Worm (Caenorhabditis elegans): Measurements from ENCODE around the gene cwf-19L1.

The cwf-19L1 gene

DNA sequence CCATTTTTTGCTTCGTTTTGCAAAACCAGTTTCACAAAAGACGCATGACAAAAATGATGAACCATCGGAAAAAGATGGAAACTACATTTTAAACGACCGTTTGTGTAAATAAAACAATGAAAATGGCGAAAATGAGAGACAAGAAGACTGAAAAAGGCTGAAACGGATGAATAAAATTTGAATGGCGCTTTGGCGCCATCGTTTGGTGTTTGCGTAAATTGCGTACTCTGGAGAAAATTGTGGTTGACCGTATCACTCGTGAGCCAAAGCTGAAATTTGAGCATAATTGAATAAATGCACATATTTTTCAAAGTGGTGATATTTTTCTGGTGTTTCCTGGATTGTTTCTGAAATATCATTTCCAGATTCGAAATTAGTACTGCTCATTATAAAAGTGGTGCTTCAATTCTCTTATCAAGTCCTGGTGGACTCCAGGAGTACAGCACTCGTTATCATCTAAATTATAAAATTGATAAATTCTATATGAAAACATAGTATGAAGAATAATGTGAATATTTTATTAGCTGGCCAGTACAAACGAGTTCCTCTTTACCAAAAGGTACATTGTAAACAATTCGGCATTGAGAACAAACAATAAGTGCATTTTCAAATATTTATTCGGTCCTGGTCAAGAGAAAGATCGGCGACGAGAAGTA, 6.3 kb upstream of the cwf-19L1 start:
- TF ChIP-seq lsy-2 (tag; optimal IDR thresholded peaks at IDR 0.05) = no peak
- no peak for TF ChIP-seq snpc-4 (tag; optimal IDR thresholded peaks at IDR 0.05)
- TF ChIP-seq unc-120 (tag; optimal IDR thresholded peaks at IDR 0.05; ENCODE audit: poor library complexity, severe bottlenecking) = no peak
- peak; percentile 23 for TF ChIP-seq pha-4 (tag; optimal IDR thresholded peaks at IDR 0.05)
- no peak for TF ChIP-seq tbx-8 (GFP tag; optimal IDR thresholded peaks at IDR 0.05)
- no peak for TF ChIP-seq drap-1 (GFP tag; optimal IDR thresholded peaks at IDR 0.05)
- TF ChIP-seq nhr-28 (tag; optimal IDR thresholded peaks at IDR 0.05) = no peak

DNA sequence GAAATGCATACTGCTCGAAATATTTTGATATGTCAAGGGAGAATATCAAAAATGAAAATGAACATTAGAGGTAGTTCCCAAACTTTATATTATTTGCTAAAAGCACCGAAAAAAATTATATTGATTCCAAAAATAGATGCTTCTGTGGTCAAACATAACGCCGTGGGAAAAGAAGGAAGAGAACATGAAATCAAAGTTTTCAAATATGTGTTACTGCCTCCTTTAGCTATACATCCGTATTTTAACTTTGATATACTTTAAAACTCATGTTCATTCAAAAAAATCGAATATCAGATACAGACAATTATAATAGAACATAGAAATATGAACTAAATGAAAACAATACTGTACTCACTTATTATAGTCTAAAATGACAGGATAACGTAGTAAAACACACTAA, 4.2 kb upstream of the cwf-19L1 start, which contains the start of gene Y38A10A.11:
Gene Y38A10A.11 (minus strand): TSS at position 101 of the 400 bp plus-strand sequence.
- TF ChIP-seq sem-2 (GFP tag; optimal IDR thresholded peaks at IDR 0.05) (no peak), snpc-4 (tag; optimal IDR thresholded peaks at IDR 0.05) (no peak)

DNA sequence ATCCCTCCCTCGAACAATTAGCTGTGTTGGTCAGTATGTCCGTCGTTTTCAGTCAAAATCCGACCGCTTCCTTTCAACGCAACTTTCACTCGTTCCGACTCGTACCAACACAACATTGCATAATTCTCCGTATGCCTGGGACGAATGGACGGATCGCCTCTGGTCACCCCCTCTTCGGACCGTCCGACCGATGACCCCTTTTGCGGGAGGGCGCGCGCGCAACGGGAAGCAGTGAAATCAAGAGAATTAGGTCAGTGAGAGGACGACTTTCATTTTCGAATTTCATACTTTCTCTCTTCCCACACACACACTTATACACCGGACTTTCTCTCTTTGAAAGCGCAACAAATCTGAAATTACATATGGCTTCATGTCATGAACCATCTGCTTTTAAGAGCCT, 2.3 kb upstream of the cwf-19L1 start, which contains the start of gene atf-8:
Gene atf-8 (plus strand): TSS at position 234 of the 400 bp plus-strand sequence.
- TF ChIP-seq pha-4 (tag; optimal IDR thresholded peaks at IDR 0.05) (no peak), ham-2 (GFP tag; optimal IDR thresholded peaks at IDR 0.05) (peak; percentile 77), unc-62 (GFP tag; optimal IDR thresholded peaks at IDR 0.05) (no peak), elt-1 (tag; optimal IDR thresholded peaks at IDR 0.05; ENCODE audit: borderline replicate concordance, insufficient read depth) (no peak), ceh-43 (GFP tag; optimal IDR thresholded peaks at IDR 0.05) (no peak), ceh-83 (GFP tag; optimal IDR thresholded peaks at IDR 0.05) (no peak), blmp-1 (tag; optimal IDR thresholded peaks at IDR 0.05) (peak; percentile 99), snpc-4 (tag; optimal IDR thresholded peaks at IDR 0.05) (no peak), lsy-2 (tag; optimal IDR thresholded peaks at IDR 0.05) (no peak), elt-3 (tag; optimal IDR thresholded peaks at IDR 0.05) (no peak), sptf-1 (tag; optimal IDR thresholded peaks at IDR 0.05) (no peak), nhr-2 (tag; optimal IDR thresholded peaks at IDR 0.05) (no peak), nhr-237 (tag; optimal IDR thresholded peaks at IDR 0.05) (no peak)

DNA sequence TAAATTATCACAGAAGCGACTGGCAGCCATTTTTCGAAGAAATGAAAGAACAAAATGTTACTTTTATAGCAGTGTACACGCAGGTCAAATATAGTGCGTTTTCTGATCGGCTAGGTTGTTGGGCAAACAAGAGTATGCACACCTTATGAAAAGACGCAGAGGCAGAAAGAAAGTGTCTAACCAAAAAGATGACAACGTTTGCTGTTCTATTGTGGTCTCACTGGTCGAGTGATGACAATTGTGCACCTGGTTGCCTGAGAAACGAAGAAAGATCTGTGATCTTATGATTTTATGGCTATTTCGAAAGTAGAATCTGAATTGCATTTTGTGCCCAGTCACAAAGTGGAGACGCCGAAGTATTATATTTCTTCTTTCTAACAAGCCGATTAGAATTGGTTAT, 2.9 kb downstream of the cwf-19L1 start, which contains the start of gene F17A9.4:
Gene F17A9.4 (minus strand): TSS at position 97 of the 400 bp plus-strand sequence.
- TF ChIP-seq ceh-83 (GFP tag; optimal IDR thresholded peaks at IDR 0.05) = no peak
- no peak for TF ChIP-seq lin-13 (tag; optimal IDR thresholded peaks at IDR 0.05)
- no peak for TF ChIP-seq snpc-4 (tag; optimal IDR thresholded peaks at IDR 0.05)
- TF ChIP-seq tbx-8 (GFP tag; optimal IDR thresholded peaks at IDR 0.05) = no peak
- TF ChIP-seq hlh-1 (tag; optimal IDR thresholded peaks at IDR 0.05) = no peak
- peak; percentile 9 for TF ChIP-seq pha-4 (tag; optimal IDR thresholded peaks at IDR 0.05)
- no peak for TF ChIP-seq flh-1 (GFP tag; optimal IDR thresholded peaks at IDR 0.05)
- TF ChIP-seq mab-5 (tag; optimal IDR thresholded peaks at IDR 0.05) = no peak

DNA sequence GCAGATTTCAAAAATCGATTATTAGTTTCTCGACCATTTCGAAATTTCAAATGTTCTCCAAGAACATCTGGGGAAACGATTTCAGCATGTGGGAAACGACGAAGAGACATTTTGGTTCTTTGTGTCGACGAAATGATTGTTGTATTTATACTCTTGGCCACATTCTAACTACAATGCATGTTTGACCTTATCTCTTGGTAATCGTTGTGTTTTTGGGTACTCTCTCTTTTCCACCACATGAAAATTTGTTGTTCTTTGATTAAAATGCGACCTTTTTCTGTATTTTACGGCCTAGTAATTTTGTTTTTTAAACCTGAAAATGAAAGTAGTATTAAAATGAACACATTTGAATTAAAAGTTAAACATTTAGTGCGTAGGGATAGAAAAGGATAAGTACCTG, 5.2 kb downstream of the cwf-19L1 start, which contains the start of gene F17A9.5:
Gene F17A9.5 (minus strand): TSS at position 175 of the 400 bp plus-strand sequence.
- no peak for TF ChIP-seq ham-2 (GFP tag; optimal IDR thresholded peaks at IDR 0.05)

DNA sequence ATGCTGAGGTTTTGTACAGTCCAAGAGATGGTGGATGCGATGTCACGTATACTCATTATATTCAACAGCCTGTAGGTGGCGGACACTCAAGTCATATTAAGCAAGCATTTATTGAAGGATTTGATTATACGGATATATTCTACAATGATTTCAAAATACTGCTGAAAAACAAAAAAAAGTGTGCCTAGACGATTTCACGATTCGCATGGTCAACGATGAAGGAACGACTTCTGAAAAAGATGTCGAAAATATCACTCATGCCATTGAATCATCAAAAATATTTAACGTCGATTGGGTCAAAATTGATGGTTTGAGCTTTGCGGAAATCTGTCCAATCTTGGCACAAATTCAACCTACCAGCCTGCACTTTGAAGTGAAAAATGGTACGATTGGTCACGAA, 9.4 kb downstream of the cwf-19L1 start:
- TF ChIP-seq nhr-12 (tag; optimal IDR thresholded peaks at IDR 0.05) (no peak), bed-3 (GFP tag; optimal IDR thresholded peaks at IDR 0.05) (no peak), mep-1 (tag; optimal IDR thresholded peaks at IDR 0.05) (no peak), nhr-76 (tag; optimal IDR thresholded peaks at IDR 0.05) (no peak), hlh-1 (tag; optimal IDR thresholded peaks at IDR 0.05) (no peak), cnd-1 (tag; optimal IDR thresholded peaks at IDR 0.05) (no peak), lsy-2 (tag; optimal IDR thresholded peaks at IDR 0.05) (no peak), zip-8 (tag; optimal IDR thresholded peaks at IDR 0.05) (no peak), pha-4 (tag; optimal IDR thresholded peaks at IDR 0.05) (no peak), unc-120 (tag; optimal IDR thresholded peaks at IDR 0.05; ENCODE audit: poor library complexity, severe bottlenecking) (no peak), elt-1 (tag; optimal IDR thresholded peaks at IDR 0.05; ENCODE audit: borderline replicate concordance, insufficient read depth) (no peak), elt-3 (tag; optimal IDR thresholded peaks at IDR 0.05) (no peak)

Data from whole organism, mixed stage, embryonic.